Worm (Caenorhabditis elegans) whole organism, L3 larva: ENCODE data around the gene Y41G9A.10.

Source experiments
- R02D3.7 ChIP-seq: fragments of 150-350 bp; optimal IDR thresholded peaks from 2 replicates; lab custom pipeline; 2014; ENCODE audit warnings: missing biosample characterization, missing genetic modification characterization
- ama-1 ChIP-seq: fragments of 150-350 bp; optimal IDR thresholded peaks from 2 replicates; lab custom pipeline; 2018
- elt-1 ChIP-seq: fragments of 150-350 bp; optimal IDR thresholded peaks from 2 replicates; lab custom pipeline; 2014; ENCODE audit warnings: missing biosample characterization, missing genetic modification characterization
- elt-3 ChIP-seq, 3 experiments: fragments of 150-350 bp in 1 of 3; sonication (generic microtip) in 2 of 3; optimal IDR thresholded peaks; 2 replicates in 2 of 3; 4 replicates in 1 of 3; lab custom pipeline; 2014 to 2017; ENCODE audit warnings: missing biosample characterization in 3 of 3, missing genetic modification characterization in 3 of 3
- lin-39 ChIP-seq: fragments of 150-350 bp; optimal IDR thresholded peaks from 2 replicates; lab custom pipeline; 2018; ENCODE audit warnings: missing biosample characterization, missing genetic modification reagents, missing genetic modification characterization
- mdl-1 ChIP-seq: fragments of 150-350 bp; optimal IDR thresholded peaks from 2 replicates; lab custom pipeline; 2014; ENCODE audit warnings: missing biosample characterization, missing genetic modification characterization
- nhr-12 ChIP-seq: fragments of 150-350 bp; optimal IDR thresholded peaks from 2 replicates; lab custom pipeline; 2014; ENCODE audit warnings: missing biosample characterization, missing genetic modification characterization
- nhr-25 ChIP-seq: sonication (generic microtip); optimal IDR thresholded peaks from 2 replicates; lab custom pipeline; 2017; ENCODE audit warnings: missing biosample characterization, missing genetic modification characterization
- nhr-76 ChIP-seq: fragments of 150-350 bp; sonication (generic microtip); optimal IDR thresholded peaks from 5 replicates; lab custom pipeline; 2014; ENCODE audit warnings: missing biosample characterization, missing genetic modification characterization
- zag-1 ChIP-seq: fragments of 150-350 bp; optimal IDR thresholded peaks from 2 replicates; lab custom pipeline; 2014; ENCODE audit warnings: missing biosample characterization, missing genetic modification characterization
- ztf-11 ChIP-seq: fragments of 150-350 bp; optimal IDR thresholded peaks from 2 replicates; lab custom pipeline; 2014; ENCODE audit warnings: missing biosample characterization, missing genetic modification characterization

ce11 chrX:2940572-2940971, 5.8 kb downstream of the Y41G9A.10 start, which contains the start of gene pfk-1.1:
- TF ChIP-seq elt-1 (tag; lab: Kevin White, UChicago): no peak
- TF ChIP-seq nhr-25: no peak
- no peak for TF ChIP-seq mdl-1
- no peak for TF ChIP-seq nhr-76 (tag; lab: Kevin White, UChicago)
- TF ChIP-seq zag-1 (tag; lab: Kevin White, UChicago): no peak
- TF ChIP-seq lin-39 (tag; lab: Kevin White, UChicago): no peak
- no peak for TF ChIP-seq R02D3.7 (tag; lab: Kevin White, UChicago)
- TF ChIP-seq ama-1 (lab: Kevin White, UChicago): no peak
- TF ChIP-seq ztf-11: no peak
- no peak for TF ChIP-seq elt-3 (tag; optimal IDR thresholded peaks at IDR 0.05; lab: Kevin White, UChicago)
- no peak for TF ChIP-seq nhr-12 (tag; lab: Kevin White, UChicago)
